Worm (Caenorhabditis elegans) whole organism, L3 larva: Measurements from ENCODE around the gene nhr-242.

Experiments
- elt-3 ChIP-seq, 3 experiments: fragments of 150-350 bp in 1 of 3; sonication (generic microtip) in 2 of 3; optimal IDR thresholded peaks; 2 replicates in 2 of 3; 4 replicates in 1 of 3; lab custom pipeline; 2014 to 2017; ENCODE audit warnings: missing biosample characterization in 3 of 3, missing genetic modification characterization in 3 of 3
- hmg-11 ChIP-seq: sonication (generic microtip); optimal IDR thresholded peaks from 2 replicates; lab custom pipeline; 2016; ENCODE audit warnings: missing genetic modification characterization, missing compliant biosample characterization
- nhr-11 ChIP-seq: fragments of 150-350 bp; optimal IDR thresholded peaks from 2 replicates; lab custom pipeline; 2014; ENCODE audit warnings: missing biosample characterization, missing genetic modification characterization
- nhr-12 ChIP-seq: fragments of 150-350 bp; optimal IDR thresholded peaks from 2 replicates; lab custom pipeline; 2014; ENCODE audit warnings: missing biosample characterization, missing genetic modification characterization
- nhr-76 ChIP-seq: fragments of 150-350 bp; sonication (generic microtip); optimal IDR thresholded peaks from 5 replicates; lab custom pipeline; 2014; ENCODE audit warnings: missing biosample characterization, missing genetic modification characterization
- pqm-1 ChIP-seq: fragments of 150-350 bp; optimal IDR thresholded peaks from 2 replicates; lab custom pipeline; 2017; ENCODE audit warnings: missing biosample characterization, missing genetic modification characterization, inconsistent platforms
- skn-1 ChIP-seq: fragments of 150-350 bp; optimal IDR thresholded peaks from 2 replicates; lab custom pipeline; 2014; ENCODE audit warnings: missing biosample characterization, missing genetic modification characterization
- unc-62 ChIP-seq: fragments of 150-350 bp; sonication (generic microtip); optimal IDR thresholded peaks from 4 replicates; lab custom pipeline; 2014; ENCODE audit warnings: missing biosample characterization, missing genetic modification reagents, missing genetic modification characterization

- no peak for TF ChIP-seq nhr-12 (tag; lab: Kevin White, UChicago)
- no peak for TF ChIP-seq nhr-76 (tag; lab: Kevin White, UChicago)
- no peak for TF ChIP-seq nhr-11 (tag; lab: Kevin White, UChicago)
- no peak for TF ChIP-seq pqm-1 (tag; lab: Kevin White, UChicago)
- TF ChIP-seq unc-62 (GFP tag; lab: Kevin White, UChicago): no peak
- TF ChIP-seq hmg-11 (tag; lab: Kevin White, UChicago): no peak
- TF ChIP-seq elt-3 (tag; optimal IDR thresholded peaks at IDR 0.05; lab: Kevin White, UChicago): no peak
- no peak for TF ChIP-seq skn-1 (tag; lab: Kevin White, UChicago)
These were observed 52.1 kb downstream of the nhr-242 start for ce11 chrIV:2529281-2529680.
